Worm (Caenorhabditis elegans): ENCODE results near the gene Y72A10A.1.

DNA sequence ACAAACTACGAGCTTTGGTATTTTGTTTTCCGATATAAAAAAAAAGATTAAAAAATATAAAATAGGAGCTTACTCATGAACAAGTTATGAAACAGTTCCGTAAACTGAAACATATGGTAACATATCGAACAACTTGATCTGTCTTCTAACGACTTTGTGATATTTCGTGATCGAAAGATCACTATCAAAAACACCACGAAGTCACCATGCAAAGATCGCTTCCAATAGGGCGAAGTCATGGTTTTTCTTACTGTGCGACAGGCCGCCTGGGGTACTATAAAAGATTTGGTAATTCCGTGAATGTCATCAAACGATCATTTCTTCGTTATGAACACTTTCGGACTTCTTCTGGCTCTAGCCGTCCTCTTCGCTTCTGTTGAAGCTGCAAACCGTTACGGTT, 55.5 kb downstream of the Y72A10A.1 start, which contains the start of gene C45B2.3:
- TF ChIP-seq daf-8 (GFP tag; IDR thresholded peaks at IDR 0.05) (no peak), zag-1 (tag; optimal IDR thresholded peaks at IDR 0.05) (no peak), tag-97 (GFP tag; IDR thresholded peaks at IDR 0.05) (no peak), ceh-28 (tag; optimal IDR thresholded peaks at IDR 0.05) (no peak), unc-130 (GFP tag; optimal IDR thresholded peaks at IDR 0.05) (no peak), ztf-7 (tag; optimal IDR thresholded peaks at IDR 0.05) (no peak), ama-1 (optimal IDR thresholded peaks at IDR 0.05) (no peak)
